Fruit fly (Drosophila melanogaster) whole organism, embryonic: ENCODE data around the gene Ire1.

Experiments
- Atf3 ChIP-seq: fragments of 200-800 bp; sonication (Bioruptor generic); optimal IDR thresholded peaks from 3 replicates; lab custom pipeline; 2016; ENCODE audit warnings: missing biosample characterization, missing genetic modification characterization
- CG10366 ChIP-seq: fragments of 200-800 bp; sonication (Bioruptor generic); IDR thresholded peaks from 2 replicates; pipeline ENCODE4 v1.3.6; 2022; ENCODE audit warnings: missing biosample characterization, missing genetic modification characterization
- CG12219 ChIP-seq: fragments of 200-800 bp; sonication (Bioruptor generic); optimal IDR thresholded peaks from 3 replicates; lab custom pipeline; 2018; ENCODE audit warnings: missing biosample characterization, mild to moderate bottlenecking, missing genetic modification characterization
- CG1603 ChIP-seq: fragments of 200-800 bp; sonication (Bioruptor generic); optimal IDR thresholded peaks from 2 replicates; lab custom pipeline; 2019; ENCODE audit warnings: missing biosample characterization, mild to moderate bottlenecking, missing genetic modification characterization, moderate library complexity
- CG18262 ChIP-seq: fragments of 200-800 bp; optimal IDR thresholded peaks from 3 replicates; lab custom pipeline; 2019; ENCODE audit warnings: missing biosample characterization, mild to moderate bottlenecking, missing genetic modification characterization, moderate library complexity
- CG18599 ChIP-seq: fragments of 200-800 bp; sonication (Bioruptor generic); optimal IDR thresholded peaks from 3 replicates; lab custom pipeline; 2017; ENCODE audit warnings: missing biosample characterization, missing genetic modification characterization, mild to moderate bottlenecking, moderate library complexity, missing genetic modification reagents
- CG3838 ChIP-seq: fragments of 200-800 bp; sonication (Bioruptor generic); optimal IDR thresholded peaks from 3 replicates; lab custom pipeline; 2016; ENCODE audit warnings: missing biosample characterization, missing genetic modification characterization
- CG4282 ChIP-seq: fragments of 200-800 bp; sonication (Bioruptor generic); optimal IDR thresholded peaks from 2 replicates; lab custom pipeline; 2016; ENCODE audit warnings: missing biosample characterization, missing genetic modification characterization
- CG4617 ChIP-seq: fragments of 200-800 bp; sonication (Bioruptor generic); optimal IDR thresholded peaks from 3 replicates; lab custom pipeline; 2016; ENCODE audit warnings: missing biosample characterization, missing genetic modification characterization, borderline replicate concordance
- CG6254 ChIP-seq: fragments of 200-800 bp; sonication (Bioruptor generic); optimal IDR thresholded peaks from 3 replicates; lab custom pipeline; 2017; ENCODE audit warnings: mild to moderate bottlenecking, missing biosample characterization, missing genetic modification reagents, missing genetic modification characterization
- CG6654 ChIP-seq: fragments of 200-800 bp; sonication (Bioruptor generic); optimal IDR thresholded peaks from 2 replicates; lab custom pipeline; 2017; ENCODE audit warnings: missing biosample characterization, mild to moderate bottlenecking, missing genetic modification characterization
- CG7839 ChIP-seq: fragments of 200-800 bp; sonication (Bioruptor generic); optimal IDR thresholded peaks from 3 replicates; lab custom pipeline; 2018; ENCODE audit warnings: missing biosample characterization, mild to moderate bottlenecking, missing genetic modification characterization, moderate library complexity
- CG7928 ChIP-seq: fragments of 200-800 bp; sonication (Bioruptor generic); optimal IDR thresholded peaks from 2 replicates; lab custom pipeline; 2017; ENCODE audit warnings: missing biosample characterization, mild to moderate bottlenecking, missing genetic modification characterization
- CG8290 ChIP-seq, 3 experiments: fragments of 200-800 bp; sonication (Bioruptor generic); optimal IDR thresholded peaks; 2 replicates each; lab custom pipeline; 2016 to 2019; ENCODE audit warnings: missing biosample characterization in 3 of 3, missing genetic modification characterization in 3 of 3, mild to moderate bottlenecking in 2 of 3, moderate library complexity in 1 of 3
- CG8388 ChIP-seq: fragments of 200-800 bp; sonication (Bioruptor generic); optimal IDR thresholded peaks from 2 replicates; lab custom pipeline; 2019; ENCODE audit warnings: missing biosample characterization, mild to moderate bottlenecking, missing genetic modification characterization, moderate library complexity
- CG9609 ChIP-seq: fragments of 200-800 bp; sonication (Bioruptor generic); optimal IDR thresholded peaks from 3 replicates; lab custom pipeline; 2016; ENCODE audit warnings: missing biosample characterization, missing genetic modification characterization
- D ChIP-seq, 2 experiments: fragments of 200-800 bp in 1 of 2; fragments of >200 bp in 1 of 2; sonication (Bioruptor generic) in 1 of 2; optimal IDR thresholded peaks; 2 replicates in 1 of 2; 3 replicates in 1 of 2; lab custom pipeline; 2017; ENCODE audit warnings: mild to moderate bottlenecking in 1 of 2, missing biosample characterization in 1 of 2, missing genetic modification characterization in 1 of 2, missing genetic modification reagents in 1 of 2
- Dbx ChIP-seq: fragments of 200-800 bp; sonication (Bioruptor generic); IDR thresholded peaks from 3 replicates; pipeline ENCODE4 v1.3.6; 2022; ENCODE audit warnings: missing biosample characterization, missing genetic modification characterization
- HLHmδ ChIP-seq: fragments of 200-800 bp; sonication (Bioruptor generic); optimal IDR thresholded peaks from 2 replicates; lab custom pipeline; 2018; ENCODE audit warnings: missing biosample characterization, mild to moderate bottlenecking, missing genetic modification characterization, moderate library complexity
- Nf-YA ChIP-seq: fragments of 200-800 bp; sonication (Bioruptor generic); IDR thresholded peaks from 2 replicates; pipeline ENCODE4 v1.3.6; 2022; ENCODE audit warnings: missing biosample characterization, missing genetic modification characterization
- Opbp ChIP-seq: fragments of 200-800 bp; sonication (Bioruptor generic); IDR thresholded peaks from 3 replicates; pipeline ENCODE4 v1.3.6; 2022; ENCODE audit warnings: missing biosample characterization, missing genetic modification characterization; ENCODE audit not compliant: partially characterized antibody
- Ptx1 ChIP-seq: fragments of 200-800 bp; sonication (Bioruptor generic); IDR thresholded peaks from 2 replicates; pipeline ENCODE4 v1.3.6; 2022; ENCODE audit warnings: missing biosample characterization, missing genetic modification characterization
- Rfx ChIP-seq: fragments of 200-800 bp; sonication (Bioruptor generic); IDR thresholded peaks from 2 replicates; pipeline ENCODE4 v1.3.6; 2022; ENCODE audit warnings: missing biosample characterization, missing genetic modification characterization
- Tbp ChIP-seq: fragments of >200 bp; optimal IDR thresholded peaks from 2 replicates; lab custom pipeline; 2018; ENCODE audit warnings: missing biosample characterization, missing genetic modification characterization
- Usf ChIP-seq: fragments of 200-800 bp; sonication (Bioruptor generic); optimal IDR thresholded peaks from 2 replicates; lab custom pipeline; 2017; ENCODE audit warnings: missing genotype, missing biosample characterization, missing genetic modification characterization
- ase ChIP-seq: fragments of 200-800 bp; sonication (Bioruptor generic); IDR thresholded peaks from 3 replicates; pipeline ENCODE4 v1.3.6; 2022; ENCODE audit warnings: missing biosample characterization, missing genetic modification characterization
- ash1 ChIP-seq: fragments of 200-800 bp; sonication (Bioruptor generic); optimal IDR thresholded peaks from 2 replicates; lab custom pipeline; 2018; ENCODE audit warnings: missing biosample characterization, mild to moderate bottlenecking, missing genetic modification characterization
- btn ChIP-seq: fragments of 200-800 bp; sonication (Bioruptor generic); optimal IDR thresholded peaks from 2 replicates; lab custom pipeline; 2016; ENCODE audit warnings: missing biosample characterization, missing genetic modification characterization
- crol ChIP-seq: fragments of 200-800 bp; sonication (Bioruptor generic); IDR thresholded peaks from 2 replicates; pipeline ENCODE4 v1.3.6; 2022; ENCODE audit warnings: missing biosample characterization, missing genetic modification characterization
- da ChIP-seq: fragments of 200-800 bp; sonication (Bioruptor generic); optimal IDR thresholded peaks from 2 replicates; lab custom pipeline; 2016; ENCODE audit warnings: missing biosample characterization, missing genetic modification characterization
- danr ChIP-seq: fragments of 200-800 bp; sonication (Bioruptor generic); IDR thresholded peaks from 2 replicates; pipeline ENCODE4 v1.3.6; 2022; ENCODE audit warnings: missing biosample characterization, missing genetic modification characterization
- dmrt11E ChIP-seq: fragments of 200-800 bp; sonication (Bioruptor generic); optimal IDR thresholded peaks from 3 replicates; lab custom pipeline; 2018; ENCODE audit warnings: missing biosample characterization, mild to moderate bottlenecking, missing genetic modification characterization, moderate library complexity
- fd3F ChIP-seq: fragments of 200-800 bp; sonication (Bioruptor generic); optimal IDR thresholded peaks from 2 replicates; lab custom pipeline; 2018; ENCODE audit warnings: missing biosample characterization, mild to moderate bottlenecking, missing genetic modification characterization, moderate library complexity
- ftz-f1 ChIP-seq: fragments of 200-800 bp; sonication (Bioruptor generic); optimal IDR thresholded peaks from 2 replicates; lab custom pipeline; 2016; ENCODE audit warnings: missing biosample characterization, missing genetic modification characterization
- gcm ChIP-seq: fragments of 200-800 bp; sonication (Bioruptor generic); optimal IDR thresholded peaks from 2 replicates; lab custom pipeline; 2019; ENCODE audit warnings: missing biosample characterization, mild to moderate bottlenecking, missing genetic modification characterization, moderate library complexity
- grau ChIP-seq: fragments of 200-800 bp; optimal IDR thresholded peaks from 3 replicates; lab custom pipeline; 2019; ENCODE audit warnings: missing biosample characterization, mild to moderate bottlenecking, missing genetic modification characterization, moderate library complexity
- h ChIP-seq: fragments of >200 bp; optimal IDR thresholded peaks from 2 replicates; lab custom pipeline; 2017
- her ChIP-seq: fragments of 200-800 bp; sonication (Bioruptor generic); optimal IDR thresholded peaks from 2 replicates; lab custom pipeline; 2016; ENCODE audit warnings: missing biosample characterization, missing genetic modification characterization
- kay ChIP-seq: fragments of 200-800 bp; sonication (Bioruptor generic); optimal IDR thresholded peaks from 2 replicates; lab custom pipeline; 2016; ENCODE audit warnings: missing biosample characterization, missing genetic modification characterization
- luna ChIP-seq: fragments of 200-800 bp; sonication (Bioruptor generic); optimal IDR thresholded peaks from 2 replicates; lab custom pipeline; 2016; ENCODE audit warnings: missing biosample characterization, missing genetic modification characterization
- pb ChIP-seq: fragments of 200-800 bp; sonication (Bioruptor generic); optimal IDR thresholded peaks from 3 replicates; lab custom pipeline; 2016; ENCODE audit warnings: missing biosample characterization, missing genetic modification characterization
- phol ChIP-seq: fragments of 200-800 bp; sonication (Bioruptor generic); optimal IDR thresholded peaks from 3 replicates; lab custom pipeline; 2018; ENCODE audit warnings: missing biosample characterization, mild to moderate bottlenecking, missing genetic modification characterization, moderate library complexity
- ranshi ChIP-seq: fragments of 200-800 bp; sonication (Bioruptor generic); IDR thresholded peaks from 2 replicates; pipeline ENCODE4 v1.3.6; 2022; ENCODE audit warnings: missing biosample characterization, missing genetic modification characterization
- ro ChIP-seq: fragments of 200-800 bp; sonication (Bioruptor generic); IDR thresholded peaks from 2 replicates; pipeline ENCODE4 v1.3.6; 2022; ENCODE audit warnings: missing biosample characterization, missing genetic modification characterization
- sens ChIP-seq: fragments of 200-800 bp; sonication (Bioruptor generic); peaks from one replicate; lab custom pipeline; 2016; ENCODE audit warnings: missing biosample characterization, missing genetic modification characterization
- seq ChIP-seq: fragments of 200-800 bp; sonication (Bioruptor generic); IDR thresholded peaks from 2 replicates; pipeline ENCODE4 v1.3.6; 2022; ENCODE audit warnings: missing biosample characterization, missing genetic modification characterization
- slp2 ChIP-seq: fragments of 200-800 bp; sonication (Bioruptor generic); optimal IDR thresholded peaks from 2 replicates; lab custom pipeline; 2016; ENCODE audit warnings: missing biosample characterization, missing genetic modification characterization
- sob ChIP-seq: fragments of 200-800 bp; sonication (Bioruptor generic); IDR thresholded peaks from 2 replicates; pipeline ENCODE4 v1.3.6; 2022; ENCODE audit warnings: missing biosample characterization, missing genetic modification characterization
- ssp ChIP-seq: fragments of 200-800 bp; sonication (Bioruptor generic); IDR thresholded peaks from 2 replicates; pipeline ENCODE4 v1.3.6; 2022; ENCODE audit warnings: missing biosample characterization, missing genetic modification characterization
- wdn ChIP-seq: fragments of 200-800 bp; sonication (Bioruptor generic); IDR thresholded peaks from 2 replicates; pipeline ENCODE4 v1.3.6; 2022; ENCODE audit warnings: missing biosample characterization, missing genetic modification characterization
- zfh2 ChIP-seq: fragments of 200-800 bp; sonication (Bioruptor generic); optimal IDR thresholded peaks from 2 replicates; lab custom pipeline; 2016; ENCODE audit warnings: missing biosample characterization, missing genetic modification characterization

Gene Ire1

DNA sequence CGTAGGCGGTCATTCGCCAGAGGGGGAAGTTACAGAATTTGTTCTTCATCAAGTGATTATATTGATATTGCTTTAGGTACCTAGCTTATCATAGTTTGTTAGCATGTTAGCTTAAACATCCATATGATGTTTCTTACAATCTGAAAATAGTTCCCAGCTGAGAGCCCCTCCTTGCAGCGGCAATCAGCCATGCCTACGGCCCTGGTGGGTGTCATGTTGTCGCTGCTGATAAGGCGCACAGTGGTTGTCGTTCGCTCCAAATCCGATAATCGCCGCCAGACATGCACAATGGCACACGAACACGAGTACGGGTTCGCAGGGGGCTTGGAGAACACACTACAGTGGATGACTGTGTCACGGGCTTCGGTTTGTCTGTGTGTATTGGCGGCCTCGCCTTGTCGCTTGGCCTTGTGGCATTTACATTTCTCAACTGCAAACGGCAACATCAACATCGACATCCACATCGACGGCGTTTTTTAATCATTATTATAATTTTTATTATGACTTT is 44.9 kb upstream of the Ire1 start (continued):
- peak; percentile 61 for TF ChIP-seq CG8388 (GFP tag; lab: Kevin White, UChicago)
- peak; percentile 48 for TF ChIP-seq da
- TF ChIP-seq Dbx (GFP tag; lab: Robert Waterston, UW) = peak; percentile 88
- TF ChIP-seq luna (GFP tag; lab: Kevin White, UChicago) = no peak
- peak; percentile 87 for TF ChIP-seq CG1603 (tag; lab: Kevin White, UChicago)
- peak; percentile 52 for TF ChIP-seq ssp (GFP tag; lab: Robert Waterston, UW)
- peak; percentile 80 for TF ChIP-seq ase (GFP tag; lab: Robert Waterston, UW)
- TF ChIP-seq Nf-YA (GFP tag; lab: Robert Waterston, UW) = peak; percentile 63
- TF ChIP-seq fd3F (GFP tag; lab: Kevin White, UChicago) = peak; percentile 61
- no peak for TF ChIP-seq CG3838 (GFP tag; lab: Kevin White, UChicago)
- TF ChIP-seq sob (GFP tag; lab: Robert Waterston, UW) = peak; percentile 83
- TF ChIP-seq seq (GFP tag; lab: Robert Waterston, UW) = peak; percentile 83
- TF ChIP-seq grau (tag; lab: Kevin White, UChicago) = peak; percentile 84
- peak; percentile 82 for TF ChIP-seq zfh2
- peak; percentile 78 for TF ChIP-seq CG7839 (tag; lab: Kevin White, UChicago)
- TF ChIP-seq ranshi (GFP tag; lab: Robert Waterston, UW) = peak; percentile 64
- TF ChIP-seq D (optimal IDR thresholded peaks at IDR 0.05; lab: Kevin White, UChicago) = no peak
- TF ChIP-seq D (GFP tag; optimal IDR thresholded peaks at IDR 0.05; lab: Kevin White, UChicago) = peak; percentile 42
- peak; percentile 83 for TF ChIP-seq CG10366
- peak; percentile 46 for TF ChIP-seq dmrt11E
- TF ChIP-seq h (lab: Kevin White, UChicago) = no peak
- TF ChIP-seq Ptx1 = peak; percentile 90
- peak; percentile 79 for TF ChIP-seq CG9609 (GFP tag; lab: Kevin White, UChicago)
- no peak for TF ChIP-seq CG7928 (GFP tag; lab: Kevin White, UChicago)
- no peak for TF ChIP-seq btn (GFP tag; lab: Kevin White, UChicago)
- no peak for TF ChIP-seq CG6654
- no peak for TF ChIP-seq ash1 (GFP tag; lab: Kevin White, UChicago)
- peak; percentile 92 for TF ChIP-seq CG18599
- peak; percentile 48 for TF ChIP-seq slp2 (GFP tag; lab: Kevin White, UChicago)
- peak; percentile 68 for TF ChIP-seq her (GFP tag; lab: Kevin White, UChicago)
- peak; percentile 69 for TF ChIP-seq Usf
- TF ChIP-seq CG4282 (GFP tag; lab: Kevin White, UChicago) = peak; percentile 69
- TF ChIP-seq CG18262 (tag; lab: Kevin White, UChicago) = peak; percentile 72
- peak; percentile 40 for TF ChIP-seq kay (GFP tag; lab: Kevin White, UChicago)
- peak; percentile 82 for TF ChIP-seq danr (GFP tag; lab: Robert Waterston, UW)
- no peak for TF ChIP-seq CG8290 (GFP tag; optimal IDR thresholded peaks at IDR 0.05; lab: Kevin White, UChicago)
- peak in 1 of 2 experiments; percentile 97 for TF ChIP-seq CG8290 (tag; optimal IDR thresholded peaks at IDR 0.05; lab: Kevin White, UChicago)
- TF ChIP-seq Tbp (GFP tag; lab: Kevin White, UChicago) = no peak
- TF ChIP-seq Opbp (GFP tag; lab: Robert Waterston, UW) = no peak
- peak; percentile 96 for TF ChIP-seq sens
- TF ChIP-seq ro (GFP tag; lab: Robert Waterston, UW) = peak; percentile 38; the same call in 1 of the 2 replicates
- TF ChIP-seq HLHmδ (GFP tag; lab: Kevin White, UChicago) = peak; percentile 55
- no peak for TF ChIP-seq crol (GFP tag; lab: Robert Waterston, UW)
- TF ChIP-seq CG4617 (GFP tag; lab: Kevin White, UChicago) = peak; percentile 31
- TF ChIP-seq pb (GFP tag; lab: Kevin White, UChicago) = peak; percentile 63
- TF ChIP-seq Rfx (GFP tag; lab: Robert Waterston, UW) = peak; percentile 92
- TF ChIP-seq Atf3 (GFP tag; lab: Kevin White, UChicago) = peak; percentile 61
- peak; percentile 79 for TF ChIP-seq wdn
- peak; percentile 78 for TF ChIP-seq CG12219
- TF ChIP-seq CG6254 (GFP tag; lab: Kevin White, UChicago) = peak; percentile 74
- peak; percentile 87 for TF ChIP-seq ftz-f1
- TF ChIP-seq gcm (GFP tag; lab: Kevin White, UChicago) = peak; percentile 31
- TF ChIP-seq phol (tag; lab: Kevin White, UChicago) = peak; percentile 72
